Fruit fly (Drosophila melanogaster): ENCODE data around the gene fz.

DNA sequence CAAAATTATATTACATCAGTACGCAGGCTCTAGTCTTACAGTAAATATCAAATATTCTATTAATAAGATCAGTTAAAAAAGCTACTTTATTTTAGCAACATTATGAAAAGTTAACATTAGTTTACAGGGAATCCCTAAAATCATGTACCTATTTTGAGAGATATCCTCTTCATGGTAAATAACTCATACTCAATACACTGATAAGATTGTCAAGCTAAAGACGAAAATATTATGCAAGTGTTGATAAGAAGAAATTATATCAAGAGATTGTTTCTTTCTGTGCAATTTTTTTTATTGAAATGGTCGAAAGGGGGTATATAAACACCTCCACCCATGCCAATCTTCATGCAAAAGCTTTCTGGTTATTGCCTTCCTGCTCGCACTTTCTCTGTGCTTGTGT, 54.3 kb downstream of the fz start:
- TF ChIP-seq Mnt (GFP tag; optimal IDR thresholded peaks at IDR 0.05) = no peak
- no peak for TF ChIP-seq tj (GFP tag; optimal IDR thresholded peaks at IDR 0.05)
- no peak for TF ChIP-seq CG33017 (tag; optimal IDR thresholded peaks at IDR 0.05)
- no peak for TF ChIP-seq kay (GFP tag; ENCODE audit: borderline replicate concordance)
- no peak for TF ChIP-seq pad (GFP tag; optimal IDR thresholded peaks at IDR 0.05)
- TF ChIP-seq Hr96 (GFP tag; optimal IDR thresholded peaks at IDR 0.05) = no peak
- no peak for TF ChIP-seq cnc (optimal IDR thresholded peaks at IDR 0.05)
- TF ChIP-seq Crg-1 (GFP tag; optimal IDR thresholded peaks at IDR 0.05) = no peak
- no peak for TF ChIP-seq toe (GFP tag; optimal IDR thresholded peaks at IDR 0.05)
- no peak for TF ChIP-seq ovo (GFP tag; optimal IDR thresholded peaks at IDR 0.05)
- TF ChIP-seq cic (GFP tag; optimal IDR thresholded peaks at IDR 0.05) = no peak
- no peak for TF ChIP-seq CG14711 (tag; optimal IDR thresholded peaks at IDR 0.05)

All from whole organism, adult.